Worm (Caenorhabditis elegans) whole organism, late embryonic: ENCODE measurements around the gene K04F1.9.

Experiments used
- ama-1 ChIP-seq: fragments of 150-350 bp; optimal IDR thresholded peaks from 2 replicates; lab custom pipeline; 2014
- elt-2 ChIP-seq: sonication (generic microtip); optimal IDR thresholded peaks from 2 replicates; lab custom pipeline; 2016; ENCODE audit warnings: missing genetic modification reagents, missing genetic modification characterization, missing compliant biosample characterization
- fkh-10 ChIP-seq: fragments of 150-350 bp; optimal IDR thresholded peaks from 2 replicates; lab custom pipeline; 2014; ENCODE audit warnings: missing biosample characterization, missing genetic modification reagents, missing genetic modification characterization
- fkh-6 ChIP-seq: sonication (generic microtip); optimal IDR thresholded peaks from 2 replicates; lab custom pipeline; 2016; ENCODE audit warnings: missing genetic modification characterization, missing compliant biosample characterization
- nhr-11 ChIP-seq: fragments of 150-350 bp; optimal IDR thresholded peaks from 2 replicates; lab custom pipeline; 2014; ENCODE audit warnings: missing biosample characterization, missing genetic modification characterization
- tbx-2 ChIP-seq: sonication (generic microtip); optimal IDR thresholded peaks from 2 replicates; lab custom pipeline; 2016; ENCODE audit warnings: missing genetic modification characterization, missing compliant biosample characterization
- unc-3 ChIP-seq, 2 experiments: fragments of 200-800 bp in 1 of 2; sonication (Bioruptor generic) in 1 of 2; sonication (generic microtip) in 1 of 2; conservative IDR thresholded peaks in 1 of 2; optimal IDR thresholded peaks in 1 of 2; 2 replicates each; pipeline versions ENCODE4 v1.3.6 to Lab custom; 2016 to 2022; ENCODE audit warnings: missing compliant biosample characterization in 2 of 2, missing genetic modification characterization in 2 of 2, missing genetic modification reagents in 1 of 2
- unc-86 ChIP-seq: sonication (generic microtip); optimal IDR thresholded peaks from 2 replicates; lab custom pipeline; 2016; ENCODE audit warnings: missing genetic modification characterization, missing compliant biosample characterization

ce11 chrV:1680770-1681169 is 15.7 kb downstream of the K04F1.9 start, which contains the start of gene srw-91:
- TF ChIP-seq unc-86 (tag; lab: Kevin White, UChicago) (no peak), tbx-2 (tag; lab: Kevin White, UChicago) (no peak), elt-2 (tag; lab: Kevin White, UChicago) (no peak), fkh-6 (tag; lab: Kevin White, UChicago) (no peak), fkh-10 (GFP tag; lab: Kevin White, UChicago) (no peak), unc-3 (GFP tag; conservative IDR thresholded peaks at IDR 0.05; lab: Robert Waterston, UW) (no peak), unc-3 (tag; optimal IDR thresholded peaks at IDR 0.05; lab: Kevin White, UChicago) (no peak), ama-1 (no peak), nhr-11 (tag; lab: Kevin White, UChicago) (no peak)
